Fruit fly (Drosophila melanogaster) Kc167 (cell line): ENCODE results near the gene Pdi.

ENCODE experiments used
- Myc ChIP-seq: fragments of >200 bp; optimal IDR thresholded peaks from 2 replicates; lab custom pipeline; 2017; ENCODE audit warnings: missing external identifiers
- Sin3A ChIP-seq: fragments of >200 bp; optimal IDR thresholded peaks from 2 replicates; lab custom pipeline; 2018; ENCODE audit warnings: missing external identifiers
- h ChIP-seq: fragments of >200 bp; optimal IDR thresholded peaks from 3 replicates; lab custom pipeline; 2018; ENCODE audit warnings: missing external identifiers
- insv ChIP-seq: fragments of >200 bp; optimal IDR thresholded peaks from 3 replicates; lab custom pipeline; 2018; ENCODE audit warnings: missing external identifiers
- psq ChIP-seq: fragments of >200 bp; optimal IDR thresholded peaks from 2 replicates; lab custom pipeline; 2017; ENCODE audit warnings: missing external identifiers

DNA sequence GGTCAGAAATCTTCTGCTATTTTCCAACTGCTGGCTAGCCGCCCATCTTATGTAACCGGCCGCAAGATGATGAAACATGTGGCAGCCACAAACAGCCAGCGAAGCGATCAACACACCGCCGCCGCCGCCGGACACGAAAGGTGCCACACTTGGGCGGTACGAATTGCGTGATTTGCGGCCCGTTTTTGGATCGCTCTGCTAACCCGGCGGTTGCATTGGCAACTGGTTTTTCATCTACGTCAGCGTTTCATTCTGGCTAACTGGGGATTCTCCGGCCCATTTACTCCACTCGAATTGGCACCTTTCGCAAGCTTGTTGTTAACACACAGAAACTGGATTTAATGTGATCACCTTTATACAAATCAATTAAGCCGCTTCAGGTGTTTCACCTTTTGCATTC, 18.9 kb downstream of the Pdi start:
- TF ChIP-seq insv (lab: Kevin White, UChicago) (no peak), psq (no peak), Sin3A (no peak), h (lab: Kevin White, UChicago) (no peak), Myc (lab: Kevin White, UChicago) (no peak)
